Worm (Caenorhabditis elegans) whole organism, L3 larva: ENCODE results near the gene catp-6.
A peak's percentile ranks its signal among the peaks of the same experiment; 100 is the strongest.

ENCODE experiments used
- R02D3.7 ChIP-seq: fragments of 150-350 bp; optimal IDR thresholded peaks from 2 replicates; lab custom pipeline; 2014; ENCODE audit warnings: missing biosample characterization, missing genetic modification characterization
- ZK546.5 ChIP-seq: sonication (generic microtip); optimal IDR thresholded peaks from 2 replicates; lab custom pipeline; 2017; ENCODE audit warnings: missing biosample characterization, missing genetic modification characterization
- aly-2 ChIP-seq: fragments of 150-350 bp; optimal IDR thresholded peaks from 2 replicates; lab custom pipeline; 2014; ENCODE audit warnings: missing biosample characterization, missing genetic modification characterization
- ama-1 ChIP-seq: fragments of 150-350 bp; optimal IDR thresholded peaks from 2 replicates; lab custom pipeline; 2018
- ceh-16 ChIP-seq: sonication (generic microtip); optimal IDR thresholded peaks from 2 replicates; lab custom pipeline; 2017; ENCODE audit warnings: missing biosample characterization, missing genetic modification characterization
- ceh-28 ChIP-seq: fragments of 150-350 bp; optimal IDR thresholded peaks from 2 replicates; lab custom pipeline; 2014; ENCODE audit warnings: missing biosample characterization, missing genetic modification reagents, missing genetic modification characterization
- ceh-82 ChIP-seq: fragments of 150-350 bp; optimal IDR thresholded peaks from 2 replicates; lab custom pipeline; 2014; ENCODE audit warnings: missing biosample characterization, missing genetic modification characterization
- daf-12 ChIP-seq: fragments of 150-350 bp; optimal IDR thresholded peaks from 2 replicates; lab custom pipeline; 2014; ENCODE audit warnings: missing biosample characterization, missing genetic modification reagents, missing genetic modification characterization
- egl-27 ChIP-seq: sonication (generic microtip); optimal IDR thresholded peaks from 4 replicates; lab custom pipeline; 2017; ENCODE audit warnings: missing biosample characterization, missing genetic modification reagents, missing genetic modification characterization
- egl-5 ChIP-seq: fragments of 150-350 bp; optimal IDR thresholded peaks from 2 replicates; lab custom pipeline; 2017; ENCODE audit warnings: missing biosample characterization, missing genetic modification reagents, missing genetic modification characterization, inconsistent platforms
- elt-1 ChIP-seq: fragments of 150-350 bp; optimal IDR thresholded peaks from 2 replicates; lab custom pipeline; 2014; ENCODE audit warnings: missing biosample characterization, missing genetic modification characterization
- elt-2 ChIP-seq: sonication (generic microtip); optimal IDR thresholded peaks from 2 replicates; lab custom pipeline; 2016; ENCODE audit warnings: missing genetic modification reagents, mild to moderate bottlenecking, missing genetic modification characterization, missing compliant biosample characterization
- eor-1 ChIP-seq, 2 experiments: fragments of 150-350 bp; optimal IDR thresholded peaks; 2 replicates each; lab custom pipeline; 2014 to 2018; ENCODE audit warnings: missing biosample characterization in 2 of 2, missing genetic modification characterization in 2 of 2
- fkh-10 ChIP-seq: sonication (generic microtip); optimal IDR thresholded peaks from 2 replicates; lab custom pipeline; 2017; ENCODE audit warnings: missing biosample characterization, missing genetic modification reagents, missing genetic modification characterization
- fkh-2 ChIP-seq: fragments of 150-350 bp; optimal IDR thresholded peaks from 2 replicates; lab custom pipeline; 2014; ENCODE audit warnings: missing biosample characterization, missing genetic modification reagents, missing genetic modification characterization
- fos-1 ChIP-seq: fragments of 150-350 bp; optimal IDR thresholded peaks from 2 replicates; lab custom pipeline; 2014; ENCODE audit warnings: missing biosample characterization, missing genetic modification characterization
- jun-1 ChIP-seq: fragments of 150-350 bp; optimal IDR thresholded peaks from 2 replicates; lab custom pipeline; 2014; ENCODE audit warnings: missing biosample characterization, missing genetic modification reagents, missing genetic modification characterization
- lin-15B ChIP-seq: fragments of 150-350 bp; optimal IDR thresholded peaks from 2 replicates; lab custom pipeline; 2014; ENCODE audit warnings: missing biosample characterization, missing genetic modification characterization
- lsy-12 ChIP-seq: sonication (generic microtip); optimal IDR thresholded peaks from 2 replicates; lab custom pipeline; 2016; ENCODE audit warnings: mild to moderate bottlenecking, missing genetic modification characterization, missing compliant biosample characterization
- mdl-1 ChIP-seq: fragments of 150-350 bp; optimal IDR thresholded peaks from 2 replicates; lab custom pipeline; 2014; ENCODE audit warnings: missing biosample characterization, missing genetic modification characterization
- mml-1 ChIP-seq: fragments of 150-350 bp; sonication (generic microtip); optimal IDR thresholded peaks from 3 replicates; lab custom pipeline; 2014; ENCODE audit warnings: missing biosample characterization, missing genetic modification characterization
- nfya-1 ChIP-seq: sonication (generic microtip); optimal IDR thresholded peaks from 2 replicates; lab custom pipeline; 2017; ENCODE audit warnings: missing genetic modification characterization, mild to moderate bottlenecking, missing compliant biosample characterization, antibody characterized with exemption, moderate library complexity; ENCODE audit not compliant: insufficient read depth
- nhr-12 ChIP-seq: fragments of 150-350 bp; optimal IDR thresholded peaks from 2 replicates; lab custom pipeline; 2014; ENCODE audit warnings: missing biosample characterization, missing genetic modification characterization
- nhr-23 ChIP-seq: fragments of 150-350 bp; optimal IDR thresholded peaks from 2 replicates; lab custom pipeline; 2014; ENCODE audit warnings: missing biosample characterization, missing genetic modification reagents, missing genetic modification characterization
- nhr-25 ChIP-seq: sonication (generic microtip); optimal IDR thresholded peaks from 2 replicates; lab custom pipeline; 2017; ENCODE audit warnings: missing biosample characterization, missing genetic modification characterization
- nhr-67 ChIP-seq: fragments of 150-350 bp; optimal IDR thresholded peaks from 2 replicates; lab custom pipeline; 2014; ENCODE audit warnings: missing biosample characterization, missing genetic modification characterization
- nhr-76 ChIP-seq: fragments of 150-350 bp; sonication (generic microtip); optimal IDR thresholded peaks from 5 replicates; lab custom pipeline; 2014; ENCODE audit warnings: missing biosample characterization, missing genetic modification characterization
- nhr-77 ChIP-seq: fragments of 150-350 bp; optimal IDR thresholded peaks from 2 replicates; lab custom pipeline; 2014; ENCODE audit warnings: missing biosample characterization, missing genetic modification characterization
- pha-4 ChIP-seq: fragments of 150-350 bp; optimal IDR thresholded peaks from 2 replicates; lab custom pipeline; 2014; ENCODE audit warnings: missing biosample characterization, missing genetic modification reagents, missing genetic modification characterization
- pqm-1 ChIP-seq: fragments of 150-350 bp; optimal IDR thresholded peaks from 2 replicates; lab custom pipeline; 2017; ENCODE audit warnings: missing biosample characterization, missing genetic modification characterization, inconsistent platforms
- sea-2 ChIP-seq: fragments of 150-350 bp; sonication (generic microtip); optimal IDR thresholded peaks from 4 replicates; lab custom pipeline; 2014; ENCODE audit warnings: missing biosample characterization, missing genetic modification reagents, missing genetic modification characterization
- skn-1 ChIP-seq: fragments of 150-350 bp; optimal IDR thresholded peaks from 2 replicates; lab custom pipeline; 2014; ENCODE audit warnings: missing biosample characterization, missing genetic modification characterization
- snpc-4 ChIP-seq: fragments of 150-350 bp; optimal IDR thresholded peaks from 2 replicates; lab custom pipeline; 2014; ENCODE audit warnings: missing biosample characterization, missing genetic modification characterization
- unc-39 ChIP-seq: sonication (generic microtip); optimal IDR thresholded peaks from 4 replicates; lab custom pipeline; 2017; ENCODE audit warnings: missing biosample characterization, missing genetic modification characterization
- unc-62 ChIP-seq: fragments of 150-350 bp; sonication (generic microtip); optimal IDR thresholded peaks from 4 replicates; lab custom pipeline; 2014; ENCODE audit warnings: missing biosample characterization, missing genetic modification reagents, missing genetic modification characterization
- zag-1 ChIP-seq: fragments of 150-350 bp; optimal IDR thresholded peaks from 2 replicates; lab custom pipeline; 2014; ENCODE audit warnings: missing biosample characterization, missing genetic modification characterization
- ztf-11 ChIP-seq: fragments of 150-350 bp; optimal IDR thresholded peaks from 2 replicates; lab custom pipeline; 2014; ENCODE audit warnings: missing biosample characterization, missing genetic modification characterization
- ztf-4 ChIP-seq: fragments of 150-350 bp; optimal IDR thresholded peaks from 2 replicates; lab custom pipeline; 2014; ENCODE audit warnings: missing biosample characterization, missing genetic modification characterization

catp-6 gene

DNA sequence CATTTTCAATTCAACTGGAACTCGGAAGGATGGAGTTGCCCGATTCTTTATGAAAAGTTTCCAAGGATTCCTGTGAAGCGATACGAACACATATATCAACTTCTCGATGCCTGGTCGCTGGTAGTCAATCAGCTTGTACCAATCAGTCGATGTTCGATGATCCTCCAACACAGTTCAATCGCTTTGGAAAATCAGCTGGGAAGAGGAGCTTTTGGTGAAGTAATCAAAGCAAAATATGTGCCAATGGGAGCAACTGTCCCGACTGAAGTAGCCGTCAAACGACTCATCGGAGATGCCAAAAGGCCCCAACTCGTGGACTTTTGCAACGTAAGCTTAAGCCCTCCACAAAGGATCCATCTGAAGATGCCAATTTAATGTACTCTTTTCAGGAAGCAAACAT lies 9.0 kb upstream of the catp-6 start:
- TF ChIP-seq mml-1 (tag; lab: Kevin White, UChicago), result no peak
- TF ChIP-seq nhr-77, result no peak
- no peak for TF ChIP-seq fos-1 (tag; lab: Kevin White, UChicago)
- TF ChIP-seq elt-1 (tag; lab: Kevin White, UChicago), result no peak
- TF ChIP-seq fkh-10 (GFP tag; lab: Kevin White, UChicago), result no peak
- no peak for TF ChIP-seq snpc-4 (tag; lab: Kevin White, UChicago)
- TF ChIP-seq jun-1 (tag; lab: Kevin White, UChicago), result no peak
- no peak for TF ChIP-seq nhr-12 (tag; lab: Kevin White, UChicago)
- no peak for TF ChIP-seq sea-2 (GFP tag; lab: Kevin White, UChicago)
- TF ChIP-seq eor-1 (tag; optimal IDR thresholded peaks at IDR 0.05; lab: Kevin White, UChicago), result no peak
- TF ChIP-seq ztf-11 (tag; lab: Kevin White, UChicago), result no peak
- TF ChIP-seq egl-5 (tag; lab: Kevin White, UChicago), result no peak
- no peak for TF ChIP-seq lin-15B (tag; lab: Kevin White, UChicago)
- no peak for TF ChIP-seq unc-39
- no peak for TF ChIP-seq ceh-82 (tag; lab: Kevin White, UChicago)
- no peak for TF ChIP-seq ceh-28 (tag; lab: Kevin White, UChicago)
- TF ChIP-seq nhr-23, result no peak
- TF ChIP-seq fkh-2, result no peak
- TF ChIP-seq nfya-1, result no peak
- TF ChIP-seq nhr-67 (tag; lab: Kevin White, UChicago), result no peak
- TF ChIP-seq, all 47 proteins: peak for 0

DNA sequence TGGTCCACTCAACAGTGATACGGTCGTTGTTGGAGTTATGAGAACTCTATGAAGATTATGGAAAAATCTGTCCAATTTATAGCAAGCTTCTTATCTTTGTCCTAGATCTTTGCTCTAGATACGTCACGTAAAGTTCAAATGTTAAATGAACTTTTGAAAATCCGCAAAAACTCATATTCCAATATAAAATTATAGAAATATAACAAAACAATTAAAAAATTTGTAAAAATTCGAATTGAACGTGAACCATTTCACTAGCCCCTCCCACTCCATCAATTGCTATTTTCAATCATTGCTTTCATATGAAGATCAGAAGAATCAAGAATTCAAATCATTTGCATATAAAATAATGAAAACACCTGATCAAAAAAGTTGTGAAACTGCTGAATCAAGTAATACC lies 8.2 kb upstream of the catp-6 start, which contains the start of gene kin-21:
Gene kin-21, plus strand, starts transcription at position 301 of the 400 bp plus-strand sequence.
- TF ChIP-seq jun-1 (tag; lab: Kevin White, UChicago), result no peak
- no peak for TF ChIP-seq nhr-23
- TF ChIP-seq daf-12 (tag; lab: Kevin White, UChicago), result no peak
- TF ChIP-seq aly-2 (tag; lab: Kevin White, UChicago), result no peak
- TF ChIP-seq mdl-1 (tag; lab: Kevin White, UChicago), result no peak
- no peak for TF ChIP-seq pha-4 (tag; lab: Kevin White, UChicago)
- no peak for TF ChIP-seq ceh-28 (tag; lab: Kevin White, UChicago)

DNA sequence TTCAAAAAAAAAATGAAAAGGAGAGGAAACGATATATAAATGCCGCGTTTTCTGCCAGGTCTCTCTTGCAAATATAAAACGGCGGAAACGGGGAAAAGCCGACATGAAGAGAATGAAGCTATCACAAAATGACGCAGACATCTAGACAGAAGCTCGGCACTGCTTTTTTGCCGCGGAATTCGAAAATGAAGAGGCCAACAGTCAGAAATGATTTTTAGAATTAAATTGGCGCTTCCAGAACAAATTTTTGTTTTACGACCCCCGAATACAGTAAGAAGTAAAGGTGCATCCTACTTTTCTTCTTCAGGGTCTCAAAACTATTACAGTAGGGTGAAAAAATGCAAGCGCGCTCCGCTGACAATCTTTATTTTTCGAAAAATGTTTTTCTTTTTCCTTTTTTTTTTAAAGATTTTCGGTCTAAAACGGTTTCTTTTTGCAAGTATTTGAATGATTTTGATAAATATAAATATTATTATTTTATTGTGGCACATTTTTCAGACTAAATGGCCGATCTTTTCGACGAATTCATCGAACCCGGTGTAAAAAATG lies 890 bp upstream of the catp-6 start, which contains the start of gene mtr-4:
Gene mtr-4, plus strand, starts transcription at position 499 of the 549 bp plus-strand sequence.
- TF ChIP-seq ztf-4 (tag; lab: Kevin White, UChicago), result no peak
- TF ChIP-seq egl-5 (tag; lab: Kevin White, UChicago), result peak; percentile 27
- no peak for TF ChIP-seq nhr-25 (tag; lab: Kevin White, UChicago)
- TF ChIP-seq lin-15B (tag; lab: Kevin White, UChicago), result peak; percentile 62
- TF ChIP-seq elt-2 (tag; lab: Kevin White, UChicago), result peak; percentile 85
- TF ChIP-seq pqm-1 (tag; lab: Kevin White, UChicago), result no peak
- no peak for TF ChIP-seq elt-1 (tag; lab: Kevin White, UChicago)
- no peak for TF ChIP-seq zag-1 (tag; lab: Kevin White, UChicago)
- TF ChIP-seq nhr-67 (tag; lab: Kevin White, UChicago), result no peak
- peak; percentile 24 for TF ChIP-seq skn-1 (tag; lab: Kevin White, UChicago)
- TF ChIP-seq nhr-76, result no peak
- TF ChIP-seq, all 47 proteins: peak for 4

DNA sequence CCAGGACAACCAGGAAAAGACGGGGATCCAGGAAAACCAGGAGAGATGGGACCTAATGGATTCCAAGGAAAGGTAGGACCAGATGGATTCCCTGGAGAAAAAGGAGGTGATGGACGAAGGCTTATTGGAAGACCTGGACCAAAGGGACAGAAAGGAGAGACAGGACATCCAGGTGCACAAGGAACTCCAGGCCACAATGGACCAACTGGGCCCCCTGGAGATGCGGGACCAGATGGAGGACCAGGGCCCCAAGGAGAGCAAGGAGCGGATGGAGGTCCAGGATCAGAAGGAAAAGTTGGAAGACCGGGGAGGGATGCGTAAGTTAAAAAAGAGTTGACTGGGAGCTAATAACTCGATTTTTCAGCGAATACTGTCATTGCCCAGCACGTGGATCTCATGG lies 1.8 kb downstream of the catp-6 start:
- no peak for TF ChIP-seq egl-27
- TF ChIP-seq ztf-4 (tag; lab: Kevin White, UChicago), result no peak

DNA sequence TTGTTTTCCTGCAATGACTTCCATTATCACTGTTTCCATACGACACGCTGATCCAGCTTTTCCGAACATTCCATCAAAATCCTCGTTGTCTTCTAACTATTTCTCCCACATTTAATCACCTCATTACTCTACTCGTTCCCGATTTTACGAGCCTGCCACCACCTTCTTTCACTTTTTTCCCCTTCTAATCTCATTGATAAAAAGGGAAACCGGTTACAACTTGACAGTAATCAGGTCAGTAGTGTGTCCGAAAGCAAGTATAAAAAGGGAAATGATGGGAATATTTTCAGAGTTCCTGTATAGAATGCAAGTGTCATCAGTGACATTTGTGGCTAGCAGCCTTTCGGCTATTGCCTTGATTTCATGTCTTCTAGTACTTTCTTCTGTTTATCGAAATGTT lies 2.8 kb downstream of the catp-6 start, which contains the start of gene col-123:
Gene col-123, plus strand, starts transcription at position 301 of the 400 bp plus-strand sequence.
- TF ChIP-seq egl-27 (no peak), nhr-23 (peak; percentile 40)

DNA sequence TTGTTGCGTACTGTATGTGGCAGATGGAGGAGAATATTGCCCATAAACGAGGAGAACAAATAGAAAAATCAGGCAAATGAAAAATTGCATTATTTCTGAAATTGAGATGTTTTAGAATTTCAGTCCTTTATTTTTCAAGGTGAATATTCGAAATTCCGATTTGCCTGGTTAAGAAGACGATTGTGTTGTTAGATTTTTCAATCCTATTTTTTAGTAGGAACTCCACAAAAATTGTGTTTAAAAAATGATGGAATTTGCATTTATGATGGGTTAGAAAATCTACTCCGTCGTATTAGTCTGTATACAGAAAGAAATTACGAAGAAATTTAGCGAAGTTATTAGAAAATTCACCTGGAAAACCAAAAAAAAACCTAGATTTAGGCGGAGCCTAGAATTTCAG lies 8.9 kb downstream of the catp-6 start, which contains the start of gene egl-20:
Gene egl-20, minus strand, starts transcription at position 101 of the 400 bp plus-strand sequence.
- no peak for TF ChIP-seq daf-12 (tag; lab: Kevin White, UChicago)
- no peak for TF ChIP-seq R02D3.7 (tag; lab: Kevin White, UChicago)
- TF ChIP-seq fkh-10 (GFP tag; lab: Kevin White, UChicago), result no peak
- TF ChIP-seq ztf-4 (tag; lab: Kevin White, UChicago), result no peak
- TF ChIP-seq ama-1 (lab: Kevin White, UChicago), result no peak
- no peak for TF ChIP-seq unc-62
- TF ChIP-seq lsy-12 (tag; lab: Kevin White, UChicago), result no peak
- no peak for TF ChIP-seq ZK546.5 (tag; lab: Kevin White, UChicago)
- no peak for TF ChIP-seq ceh-82 (tag; lab: Kevin White, UChicago)
- no peak for TF ChIP-seq snpc-4 (tag; lab: Kevin White, UChicago)
- TF ChIP-seq ceh-16 (tag; lab: Kevin White, UChicago), result no peak
- TF ChIP-seq nhr-12 (tag; lab: Kevin White, UChicago), result no peak
- TF ChIP-seq sea-2 (GFP tag; lab: Kevin White, UChicago), result no peak
